Worm (Caenorhabditis elegans): ENCODE measurements around the gene C27H6.9.

The C27H6.9 gene

DNA sequence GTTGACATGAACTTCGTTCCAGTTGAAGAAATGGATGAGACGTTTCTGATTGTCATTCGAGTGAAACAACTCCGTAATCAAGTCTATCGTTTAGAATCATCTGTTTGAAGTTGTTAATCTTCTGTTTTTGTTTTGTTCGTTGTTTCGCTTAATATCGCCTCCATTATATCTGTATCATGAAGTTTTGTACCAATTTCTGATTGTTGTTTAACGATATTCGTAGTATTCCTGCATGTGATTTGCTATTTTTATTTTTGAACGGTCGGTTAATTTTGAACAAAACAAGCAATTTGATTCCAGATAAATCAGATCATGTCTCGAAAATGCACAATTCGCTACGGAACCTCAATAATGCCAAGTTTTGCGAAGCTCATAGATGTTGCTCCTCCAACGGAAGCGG, at the start of gene C27H6.9:
Gene C27H6.9 (plus strand): TSS at position 301 of the 400 bp plus-strand sequence.
- TF ChIP-seq W03F9.2 (tag; optimal IDR thresholded peaks at IDR 0.05) (no peak), dao-5 (tag; optimal IDR thresholded peaks at IDR 0.05) (no peak), him-1 (tag; optimal IDR thresholded peaks at IDR 0.05) (no peak)

- TF ChIP-seq W03F9.2 (tag; optimal IDR thresholded peaks at IDR 0.05) (no peak), him-1 (tag; optimal IDR thresholded peaks at IDR 0.05) (no peak), dao-5 (tag; optimal IDR thresholded peaks at IDR 0.05) (no peak)
Observed at ce11 chrV:9937435-9937834, 45.2 kb upstream of the C27H6.9 start, which contains the start of gene srj-33. Gene srj-33 (minus strand): TSS chrV:9937535.

- TF ChIP-seq dao-5 (tag; optimal IDR thresholded peaks at IDR 0.05) (no peak), W03F9.2 (tag; optimal IDR thresholded peaks at IDR 0.05) (no peak), him-1 (tag; optimal IDR thresholded peaks at IDR 0.05) (no peak)
Observed at ce11 chrV:9943039-9943438, 39.6 kb upstream of the C27H6.9 start, which contains the start of gene fipr-12. Gene fipr-12 (plus strand): TSS chrV:9943339.

DNA sequence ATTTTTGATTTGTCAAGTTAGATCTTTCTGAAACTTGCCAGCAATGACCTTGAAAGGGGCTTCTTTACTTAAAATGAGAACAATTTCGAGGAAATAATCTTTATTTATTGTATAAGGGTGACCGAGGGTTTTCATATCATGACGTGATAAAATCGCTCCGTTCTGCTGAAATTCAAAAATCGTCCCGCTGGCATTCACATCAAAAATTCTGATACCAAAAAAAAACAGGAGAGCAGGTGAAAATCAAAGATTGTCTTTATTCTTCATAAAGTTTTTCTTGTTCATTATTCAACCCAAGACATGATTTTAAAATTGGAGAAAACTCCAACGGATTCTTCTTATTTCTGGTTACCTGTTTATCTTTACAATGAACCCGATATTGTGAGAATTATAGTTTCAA, 38.6 kb upstream of the C27H6.9 start, which contains the start of gene sre-28:
Gene sre-28 (plus strand): TSS at position 301 of the 400 bp plus-strand sequence.
- TF ChIP-seq him-1 (tag; optimal IDR thresholded peaks at IDR 0.05) (no peak), dao-5 (tag; optimal IDR thresholded peaks at IDR 0.05) (no peak), W03F9.2 (tag; optimal IDR thresholded peaks at IDR 0.05) (no peak)

ce11 chrV:9948840-9949239, 33.8 kb upstream of the C27H6.9 start, which contains the start of gene nlp-58:
Gene nlp-58 (minus strand): TSS chrV:9948940.
- no peak for TF ChIP-seq him-1 (tag; optimal IDR thresholded peaks at IDR 0.05)
- TF ChIP-seq W03F9.2 (tag; optimal IDR thresholded peaks at IDR 0.05): no peak
- no peak for TF ChIP-seq dao-5 (tag; optimal IDR thresholded peaks at IDR 0.05)

ce11 chrV:9950861-9951260, 31.8 kb upstream of the C27H6.9 start, which contains the start of gene ttr-46:
Gene ttr-46 (plus strand): TSS chrV:9951233.
- TF ChIP-seq him-1 (tag; optimal IDR thresholded peaks at IDR 0.05) (no peak), W03F9.2 (tag; optimal IDR thresholded peaks at IDR 0.05) (no peak), dao-5 (tag; optimal IDR thresholded peaks at IDR 0.05) (no peak)

ce11 chrV:9952396-9952795, 30.3 kb upstream of the C27H6.9 start, which contains the start of gene mam-5:
Gene mam-5 (plus strand): TSS chrV:9952699.
- no peak for TF ChIP-seq dao-5 (tag; optimal IDR thresholded peaks at IDR 0.05)
- TF ChIP-seq him-1 (tag; optimal IDR thresholded peaks at IDR 0.05): no peak
- TF ChIP-seq W03F9.2 (tag; optimal IDR thresholded peaks at IDR 0.05): no peak

DNA sequence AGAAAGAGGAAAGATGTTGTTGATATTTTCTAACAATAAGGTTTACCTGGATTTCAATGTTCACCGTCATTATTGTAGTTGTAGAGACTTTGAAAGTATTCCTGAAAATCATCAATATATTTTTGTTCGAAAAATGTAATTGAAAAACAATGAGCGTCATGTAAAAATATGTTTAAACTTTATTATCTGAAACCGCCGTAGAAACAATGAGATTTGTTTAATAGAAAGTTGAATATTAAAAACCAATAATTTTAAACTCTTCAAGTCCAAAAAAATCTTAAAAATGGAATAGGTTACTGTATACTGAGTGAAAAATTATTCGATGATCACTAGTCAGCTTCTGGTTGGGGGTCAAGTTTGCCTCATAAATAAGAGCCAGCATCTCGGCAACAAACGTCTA, 24.4 kb upstream of the C27H6.9 start, which contains the start of gene anmt-3:
Gene anmt-3 (minus strand): TSS at position 101 of the 400 bp plus-strand sequence.
- TF ChIP-seq W03F9.2 (tag; optimal IDR thresholded peaks at IDR 0.05) (no peak), him-1 (tag; optimal IDR thresholded peaks at IDR 0.05) (no peak), dao-5 (tag; optimal IDR thresholded peaks at IDR 0.05) (no peak)

DNA sequence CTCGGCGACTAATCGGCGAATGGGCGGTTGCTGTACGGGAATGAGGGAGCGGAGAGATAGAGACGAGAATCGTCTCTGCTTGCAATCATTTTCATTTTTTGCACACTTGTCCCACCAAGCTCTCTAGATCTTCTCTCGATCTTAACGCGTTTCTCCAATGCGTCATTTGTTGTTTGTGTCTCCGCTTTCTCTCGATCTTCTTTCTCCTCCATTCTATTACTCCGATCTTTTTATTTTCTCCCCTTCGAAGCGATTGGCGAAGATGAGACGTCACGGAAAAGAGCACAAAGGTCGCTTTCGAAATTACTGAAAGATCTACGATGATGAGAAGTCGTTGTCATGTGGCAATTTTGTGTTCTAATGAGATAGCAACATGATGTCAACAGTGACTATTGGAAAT, 24.0 kb upstream of the C27H6.9 start:
- no peak for TF ChIP-seq dao-5 (tag; optimal IDR thresholded peaks at IDR 0.05)
- TF ChIP-seq W03F9.2 (tag; optimal IDR thresholded peaks at IDR 0.05): no peak
- no peak for TF ChIP-seq him-1 (tag; optimal IDR thresholded peaks at IDR 0.05)

DNA sequence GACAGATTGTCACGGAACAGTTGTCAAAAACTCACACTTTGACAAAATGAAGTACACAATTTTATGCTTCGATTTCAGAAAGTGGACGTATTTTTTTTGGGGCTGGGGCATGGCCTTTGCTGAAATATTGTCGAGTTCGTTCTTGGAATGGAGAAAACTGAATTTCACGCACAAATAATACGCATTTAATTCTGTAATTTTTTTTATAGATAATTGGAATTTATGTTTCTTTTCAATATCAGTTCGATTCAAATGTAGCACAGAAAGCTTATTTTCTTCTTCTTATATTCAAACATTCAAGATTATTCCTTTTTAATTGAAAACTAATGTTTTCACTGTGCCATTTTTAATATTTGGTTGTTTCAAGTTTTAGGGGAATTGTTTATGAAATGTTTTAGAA, 22.3 kb upstream of the C27H6.9 start, which contains the start of gene T07C12.10:
Gene T07C12.10 (minus strand): TSS at position 101 of the 400 bp plus-strand sequence.
- TF ChIP-seq dao-5 (tag; optimal IDR thresholded peaks at IDR 0.05): no peak
- TF ChIP-seq W03F9.2 (tag; optimal IDR thresholded peaks at IDR 0.05): no peak
- no peak for TF ChIP-seq him-1 (tag; optimal IDR thresholded peaks at IDR 0.05)

DNA sequence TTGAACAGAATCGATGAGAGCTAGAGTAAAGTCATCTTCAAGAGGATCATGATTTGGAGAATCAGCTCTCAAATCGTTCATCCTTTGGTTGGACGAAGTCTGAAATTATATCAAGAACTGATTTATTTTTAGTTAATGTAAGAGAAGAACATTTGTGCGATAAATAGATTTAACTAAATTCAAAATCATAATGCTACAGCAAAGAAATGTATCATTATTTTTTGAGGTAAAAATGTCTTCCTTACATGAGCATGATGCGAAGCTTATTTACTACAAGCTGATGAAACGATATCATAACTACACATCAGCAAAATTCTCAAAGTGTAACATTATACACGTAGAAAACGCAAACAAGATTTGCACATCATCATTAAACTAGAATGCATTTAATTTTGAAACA, 20.3 kb upstream of the C27H6.9 start, which contains the start of gene madf-4:
Gene madf-4 (minus strand): TSS at position 101 of the 400 bp plus-strand sequence.
- no peak for TF ChIP-seq dao-5 (tag; optimal IDR thresholded peaks at IDR 0.05)
- TF ChIP-seq him-1 (tag; optimal IDR thresholded peaks at IDR 0.05): no peak
- no peak for TF ChIP-seq W03F9.2 (tag; optimal IDR thresholded peaks at IDR 0.05)

- no peak for TF ChIP-seq him-1 (tag; optimal IDR thresholded peaks at IDR 0.05)
- TF ChIP-seq W03F9.2 (tag; optimal IDR thresholded peaks at IDR 0.05): no peak
- no peak for TF ChIP-seq dao-5 (tag; optimal IDR thresholded peaks at IDR 0.05)
Observed at ce11 chrV:9962916-9963315, 19.8 kb upstream of the C27H6.9 start.

ce11 chrV:9964152-9964785, 18.4 kb upstream of the C27H6.9 start:
- no peak for TF ChIP-seq W03F9.2 (tag; optimal IDR thresholded peaks at IDR 0.05)
- TF ChIP-seq dao-5 (tag; optimal IDR thresholded peaks at IDR 0.05): no peak
- peak; percentile 26 for TF ChIP-seq him-1 (tag; optimal IDR thresholded peaks at IDR 0.05)

- TF ChIP-seq dao-5 (tag; optimal IDR thresholded peaks at IDR 0.05): no peak
- TF ChIP-seq him-1 (tag; optimal IDR thresholded peaks at IDR 0.05): peak; percentile 24
Observed at ce11 chrV:9965891-9966290, 16.8 kb upstream of the C27H6.9 start.
